Fruit fly (Drosophila melanogaster) whole organism, embryonic: Measurements from ENCODE around the gene Syp.

Experiments used
- Ada2b ChIP-seq: fragments of 200-800 bp; sonication (Bioruptor generic); IDR thresholded peaks from 2 replicates; pipeline ENCODE4 v1.3.6; 2022; ENCODE audit warnings: missing biosample characterization, missing genetic modification characterization
- Awh ChIP-seq: fragments of 200-800 bp; sonication (Bioruptor generic); IDR thresholded peaks from 2 replicates; pipeline ENCODE4, ENCODE4 v1.3.6; 2022; ENCODE audit warnings: missing biosample characterization, missing genetic modification characterization
- B-H2 ChIP-seq: fragments of 200-800 bp; sonication (Bioruptor generic); optimal IDR thresholded peaks from 2 replicates; lab custom pipeline; 2018; ENCODE audit warnings: missing biosample characterization, mild to moderate bottlenecking, missing genetic modification characterization
- CG11504 ChIP-seq: fragments of 200-800 bp; sonication (Bioruptor generic); optimal IDR thresholded peaks from 3 replicates; lab custom pipeline; 2019; ENCODE audit warnings: missing biosample characterization, mild to moderate bottlenecking, missing genetic modification characterization, moderate library complexity
- CG11695 ChIP-seq: fragments of 200-800 bp; sonication (Bioruptor generic); IDR thresholded peaks from 3 replicates; pipeline ENCODE4 v1.3.6; 2022; ENCODE audit warnings: missing biosample characterization, missing genetic modification characterization
- CG12236 ChIP-seq: fragments of 200-800 bp; sonication (Bioruptor generic); optimal IDR thresholded peaks from 2 replicates; lab custom pipeline; 2016; ENCODE audit warnings: missing biosample characterization, missing genetic modification characterization
- CG12391 ChIP-seq: fragments of 200-800 bp; sonication (Bioruptor generic); optimal IDR thresholded peaks from 3 replicates; lab custom pipeline; 2018; ENCODE audit warnings: missing biosample characterization, mild to moderate bottlenecking, missing genetic modification characterization, moderate library complexity
- CG12744 ChIP-seq: fragments of 200-800 bp; sonication (Bioruptor generic); optimal IDR thresholded peaks from 2 replicates; lab custom pipeline; 2016; ENCODE audit warnings: missing biosample characterization, missing genetic modification characterization
- CG13296 ChIP-seq: fragments of 200-800 bp; sonication (Bioruptor generic); optimal IDR thresholded peaks from 3 replicates; lab custom pipeline; 2018; ENCODE audit warnings: missing biosample characterization, mild to moderate bottlenecking, missing genetic modification characterization
- CG13424 ChIP-seq: fragments of 200-800 bp; sonication (Bioruptor generic); optimal IDR thresholded peaks from 2 replicates; lab custom pipeline; 2019; ENCODE audit warnings: missing biosample characterization, mild to moderate bottlenecking, missing genetic modification characterization, moderate library complexity
- CG13775 ChIP-seq: fragments of 200-800 bp; sonication (Bioruptor generic); optimal IDR thresholded peaks from 3 replicates; lab custom pipeline; 2017; ENCODE audit warnings: missing biosample characterization, mild to moderate bottlenecking, missing genetic modification characterization
- CG14441 ChIP-seq: fragments of 200-800 bp; sonication (Bioruptor generic); IDR thresholded peaks from 2 replicates; pipeline ENCODE4 v1.3.6; 2022; ENCODE audit warnings: missing biosample characterization, missing genetic modification characterization
- CG1602 ChIP-seq: fragments of 200-800 bp; sonication (Bioruptor generic); optimal IDR thresholded peaks from 3 replicates; lab custom pipeline; 2016; ENCODE audit warnings: missing biosample characterization, missing genetic modification characterization
- CG17361 ChIP-seq: fragments of 200-800 bp; sonication (Bioruptor generic); IDR thresholded peaks from 3 replicates; pipeline ENCODE4 v1.3.6; 2022; ENCODE audit warnings: missing biosample characterization, missing genetic modification characterization
- CG17385 ChIP-seq: fragments of 200-800 bp; sonication (Bioruptor generic); optimal IDR thresholded peaks from 3 replicates; lab custom pipeline; 2018; ENCODE audit warnings: missing biosample characterization, mild to moderate bottlenecking, missing genetic modification characterization
- CG18262 ChIP-seq: fragments of 200-800 bp; optimal IDR thresholded peaks from 3 replicates; lab custom pipeline; 2019; ENCODE audit warnings: missing biosample characterization, mild to moderate bottlenecking, missing genetic modification characterization, moderate library complexity
- CG1832 ChIP-seq: fragments of 200-800 bp; sonication (Bioruptor generic); optimal IDR thresholded peaks from 2 replicates; lab custom pipeline; 2017; ENCODE audit warnings: missing biosample characterization, mild to moderate bottlenecking, missing genetic modification characterization, inconsistent platforms
- CG18619 ChIP-seq: fragments of 200-800 bp; sonication (Bioruptor generic); optimal IDR thresholded peaks from 3 replicates; lab custom pipeline; 2017; ENCODE audit warnings: missing biosample characterization, mild to moderate bottlenecking, missing genetic modification characterization
- CG31441 ChIP-seq: fragments of 200-800 bp; sonication (Bioruptor generic); IDR thresholded peaks from 2 replicates; pipeline ENCODE4 v1.3.6; 2022; ENCODE audit warnings: missing biosample characterization, missing genetic modification characterization
- CG3281 ChIP-seq: fragments of 200-800 bp; sonication (Bioruptor generic); optimal IDR thresholded peaks from 3 replicates; lab custom pipeline; 2017; ENCODE audit warnings: missing biosample characterization, mild to moderate bottlenecking, missing genetic modification characterization
- CG34376 ChIP-seq: fragments of 200-800 bp; sonication (Bioruptor generic); optimal IDR thresholded peaks from 2 replicates; lab custom pipeline; 2018; ENCODE audit warnings: missing biosample characterization, mild to moderate bottlenecking, missing genetic modification characterization
- CG6254 ChIP-seq: fragments of 200-800 bp; sonication (Bioruptor generic); optimal IDR thresholded peaks from 3 replicates; lab custom pipeline; 2017; ENCODE audit warnings: mild to moderate bottlenecking, missing biosample characterization, missing genetic modification reagents, missing genetic modification characterization
- CG7271 ChIP-seq: fragments of 200-800 bp; sonication (Bioruptor generic); optimal IDR thresholded peaks from 2 replicates; lab custom pipeline; 2018; ENCODE audit warnings: missing biosample characterization, mild to moderate bottlenecking, missing genetic modification characterization, moderate library complexity
- CG7357 ChIP-seq: fragments of 200-800 bp; sonication (Bioruptor generic); IDR thresholded peaks from 3 replicates; pipeline ENCODE4 v1.3.6; 2022; ENCODE audit warnings: missing biosample characterization, missing genetic modification characterization
- CG9437 ChIP-seq: fragments of 200-800 bp; sonication (Bioruptor generic); optimal IDR thresholded peaks from 2 replicates; lab custom pipeline; 2018; ENCODE audit warnings: missing biosample characterization, mild to moderate bottlenecking, missing genetic modification characterization
- CG9932 ChIP-seq: fragments of 200-800 bp; sonication (Bioruptor generic); IDR thresholded peaks from 2 replicates; pipeline ENCODE4 v1.3.6; 2022; ENCODE audit warnings: missing biosample characterization, missing genetic modification characterization
- CoRest ChIP-seq: fragments of 200-800 bp; sonication (Bioruptor generic); optimal IDR thresholded peaks from 3 replicates; lab custom pipeline; 2018; ENCODE audit warnings: missing biosample characterization, mild to moderate bottlenecking, missing genetic modification characterization, moderate library complexity
- D19A ChIP-seq: fragments of 200-800 bp; optimal IDR thresholded peaks from 3 replicates; lab custom pipeline; 2019; ENCODE audit warnings: missing biosample characterization, mild to moderate bottlenecking, missing genetic modification characterization, moderate library complexity
- Drgx ChIP-seq: fragments of 200-800 bp; sonication (Bioruptor generic); IDR thresholded peaks from 2 replicates; pipeline ENCODE4 v1.3.6; 2022; ENCODE audit warnings: missing biosample characterization, missing genetic modification characterization
- HHEX ChIP-seq: fragments of 200-800 bp; sonication (Bioruptor generic); optimal IDR thresholded peaks from 3 replicates; lab custom pipeline; 2017; ENCODE audit warnings: missing biosample characterization, mild to moderate bottlenecking, missing genetic modification characterization, missing genetic modification reagents
- HmgZ ChIP-seq: fragments of 200-800 bp; sonication (Bioruptor generic); optimal IDR thresholded peaks from 2 replicates; lab custom pipeline; 2018; ENCODE audit warnings: missing biosample characterization, mild to moderate bottlenecking, missing genetic modification characterization
- Hmr ChIP-seq: fragments of 200-800 bp; sonication (Bioruptor generic); optimal IDR thresholded peaks from 3 replicates; lab custom pipeline; 2017; ENCODE audit warnings: mild to moderate bottlenecking, missing biosample characterization, missing genetic modification reagents, missing genetic modification characterization
- Med ChIP-seq: fragments of 200-800 bp; sonication (Bioruptor generic); peaks from one replicate; lab custom pipeline; 2016; ENCODE audit warnings: missing biosample characterization, missing genetic modification characterization, mild to moderate bottlenecking, inconsistent platforms, moderate library complexity
- Myb ChIP-seq: fragments of 200-800 bp; sonication (Bioruptor generic); optimal IDR thresholded peaks from 2 replicates; lab custom pipeline; 2016; ENCODE audit warnings: missing biosample characterization, missing genetic modification characterization
- NfI ChIP-seq: fragments of 200-800 bp; sonication (Bioruptor generic); optimal IDR thresholded peaks from 3 replicates; lab custom pipeline; 2018; ENCODE audit warnings: missing biosample characterization, mild to moderate bottlenecking, missing genetic modification characterization, moderate library complexity
- Oli ChIP-seq: fragments of 200-800 bp; sonication (Bioruptor generic); optimal IDR thresholded peaks from 2 replicates; lab custom pipeline; 2018; ENCODE audit warnings: missing biosample characterization, mild to moderate bottlenecking, missing genetic modification characterization, moderate library complexity
- PHDP ChIP-seq: fragments of 200-800 bp; sonication (Bioruptor generic); optimal IDR thresholded peaks from 3 replicates; lab custom pipeline; 2018; ENCODE audit warnings: missing biosample characterization, mild to moderate bottlenecking, missing genetic modification characterization, moderate library complexity
- Usf ChIP-seq: fragments of 200-800 bp; sonication (Bioruptor generic); optimal IDR thresholded peaks from 2 replicates; lab custom pipeline; 2017; ENCODE audit warnings: missing genotype, missing biosample characterization, missing genetic modification characterization
- Xrp1 ChIP-seq: fragments of 200-800 bp; sonication (Bioruptor generic); IDR thresholded peaks from 2 replicates; pipeline ENCODE4 v1.3.6; 2022; ENCODE audit warnings: missing biosample characterization, missing genetic modification characterization
- danr ChIP-seq: fragments of 200-800 bp; sonication (Bioruptor generic); IDR thresholded peaks from 2 replicates; pipeline ENCODE4 v1.3.6; 2022; ENCODE audit warnings: missing biosample characterization, missing genetic modification characterization
- ems ChIP-seq: fragments of 200-800 bp; sonication (Bioruptor generic); optimal IDR thresholded peaks from 3 replicates; lab custom pipeline; 2016; ENCODE audit warnings: missing biosample characterization, missing genetic modification characterization
- eyg ChIP-seq: fragments of 200-800 bp; sonication (Bioruptor generic); optimal IDR thresholded peaks from 3 replicates; lab custom pipeline; 2016; ENCODE audit warnings: missing biosample characterization, missing genetic modification characterization
- gce ChIP-seq: fragments of 200-800 bp; sonication (Bioruptor generic); IDR thresholded peaks from 3 replicates; pipeline ENCODE4 v1.3.6; 2022; ENCODE audit warnings: missing biosample characterization, missing genetic modification characterization
- knrl ChIP-seq: fragments of 200-800 bp; sonication (Bioruptor generic); IDR thresholded peaks from 3 replicates; pipeline ENCODE4 v1.3.6; 2022; ENCODE audit warnings: missing biosample characterization, missing genetic modification characterization; ENCODE audit not compliant: partially characterized antibody
- peb ChIP-seq: fragments of 200-800 bp; sonication (Bioruptor generic); IDR thresholded peaks from 2 replicates; pipeline ENCODE4 v1.3.6; 2022; ENCODE audit warnings: missing biosample characterization, missing genetic modification characterization
- pzg ChIP-seq: fragments of 200-800 bp; sonication (Bioruptor generic); optimal IDR thresholded peaks from 3 replicates; lab custom pipeline; 2018; ENCODE audit warnings: missing biosample characterization, mild to moderate bottlenecking, missing genetic modification characterization, moderate library complexity
- row ChIP-seq: fragments of 200-800 bp; sonication (Bioruptor generic); IDR thresholded peaks from 3 replicates; pipeline ENCODE4 v1.3.6; 2022; ENCODE audit warnings: missing biosample characterization, missing genetic modification characterization
- sens ChIP-seq: fragments of 200-800 bp; sonication (Bioruptor generic); peaks from one replicate; lab custom pipeline; 2016; ENCODE audit warnings: missing biosample characterization, missing genetic modification characterization

Syp gene

DNA sequence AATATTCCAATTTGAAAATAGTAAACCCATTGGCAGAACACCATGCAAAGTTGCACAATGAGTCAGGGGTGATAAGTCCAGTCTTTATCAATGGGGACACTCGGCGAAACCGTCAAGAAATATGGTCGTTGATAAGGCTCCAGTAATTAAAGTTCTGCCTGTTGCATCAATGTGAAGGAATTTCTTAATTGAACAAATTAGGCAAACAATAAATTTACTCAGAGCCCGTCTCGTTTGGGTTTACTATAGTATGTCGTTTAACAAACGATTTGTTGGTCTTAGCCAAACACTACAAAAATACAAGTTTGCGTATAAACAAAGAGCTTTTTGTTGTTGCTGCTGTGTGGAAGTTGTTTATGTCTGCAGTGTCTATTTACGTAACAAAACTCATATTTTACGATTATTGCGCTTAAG lies 78.2 kb downstream of the Syp start (continued):
- TF ChIP-seq eyg (GFP tag; lab: Kevin White, UChicago) (no peak), HmgZ (tag; lab: Kevin White, UChicago) (peak; percentile 55), B-H2 (no peak), CG9932 (GFP tag; lab: Robert Waterston, UW) (no peak), CG7271 (tag; lab: Kevin White, UChicago) (peak; percentile 29), CG1602 (GFP tag; lab: Kevin White, UChicago) (no peak), danr (GFP tag; lab: Robert Waterston, UW) (no peak)

DNA sequence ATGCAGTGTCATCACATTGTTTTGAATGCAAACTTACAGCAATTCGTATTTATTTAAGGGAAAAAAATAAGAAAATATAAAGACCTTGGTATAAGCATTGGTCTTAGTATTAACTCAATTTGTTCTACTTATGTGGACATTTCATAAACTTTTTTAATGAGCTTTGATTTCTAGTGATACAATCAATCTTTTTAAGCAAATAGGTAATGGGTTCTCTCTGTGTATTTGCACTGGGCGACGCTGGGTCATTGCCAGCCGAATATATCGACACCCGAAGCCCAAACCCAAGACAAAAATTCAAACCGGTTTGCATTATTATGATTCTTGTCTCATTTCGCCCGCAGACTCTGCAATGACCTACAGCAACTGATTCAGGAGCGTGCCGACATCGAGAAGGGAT lies 79.0 kb downstream of the Syp start:
- TF ChIP-seq CG17385, result no peak
- TF ChIP-seq CG34376 (GFP tag; lab: Kevin White, UChicago), result no peak
- TF ChIP-seq CG12236 (GFP tag; lab: Kevin White, UChicago), result no peak
- no peak for TF ChIP-seq Xrp1
- no peak for TF ChIP-seq peb (GFP tag; lab: Robert Waterston, UW)
- TF ChIP-seq CG12744 (GFP tag; lab: Kevin White, UChicago), result no peak
- TF ChIP-seq CG7357, result no peak
- peak; percentile 27 for TF ChIP-seq sens
- TF ChIP-seq Awh (GFP tag; lab: Robert Waterston, UW), result 0 out of 2 replicates have a peak, but pooled peaks have one; percentile 12
- no peak for TF ChIP-seq CG1832
- TF ChIP-seq row (GFP tag; lab: Robert Waterston, UW), result 0 out of 3 replicates have a peak, but pooled peaks have one; percentile 11
- TF ChIP-seq CG6254 (GFP tag; lab: Kevin White, UChicago), result no peak
- TF ChIP-seq Drgx (GFP tag; lab: Robert Waterston, UW), result 0 out of 2 replicates have a peak, but pooled peaks have one; percentile 8
- peak; percentile 11; the same call in 1 of the 3 replicates for TF ChIP-seq CG11695 (GFP tag; lab: Robert Waterston, UW)

DNA sequence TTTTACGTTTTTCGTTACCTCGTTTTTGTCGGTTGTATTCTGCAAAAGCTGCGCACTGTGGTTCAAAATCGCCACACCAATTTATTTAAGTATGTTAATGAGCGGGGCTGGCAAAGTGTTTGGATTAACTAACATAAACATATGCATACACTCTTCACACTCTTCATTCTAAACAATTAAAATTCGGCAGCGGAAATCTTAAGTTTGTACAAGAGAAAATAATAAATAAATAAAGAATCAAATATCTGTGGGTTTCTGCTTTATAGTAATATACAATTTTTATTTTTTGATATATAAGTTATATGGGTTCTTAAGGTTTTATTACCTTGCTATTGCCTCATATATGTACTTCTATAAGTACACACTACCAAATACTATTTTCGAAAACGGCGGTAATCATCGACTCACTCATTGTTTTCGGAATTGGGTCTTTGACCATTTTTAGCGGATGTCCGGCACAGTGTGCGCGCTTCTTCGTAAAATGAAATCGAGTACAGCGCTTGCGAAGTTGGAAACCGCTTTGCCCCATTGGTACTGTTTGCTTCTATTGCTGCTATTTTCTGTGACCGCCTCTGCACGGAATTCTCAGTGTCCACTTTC lies 79.8 kb downstream of the Syp start:
- TF ChIP-seq Usf (GFP tag; lab: Kevin White, UChicago), result no peak
- peak; percentile 11 for TF ChIP-seq CG18262 (tag; lab: Kevin White, UChicago)
- no peak for TF ChIP-seq Ada2b
- peak; percentile 11 for TF ChIP-seq CG13775 (GFP tag; lab: Kevin White, UChicago)
- TF ChIP-seq CG11504, result peak; percentile 38
- TF ChIP-seq CG18619 (GFP tag; lab: Kevin White, UChicago), result peak; percentile 28
- no peak for TF ChIP-seq knrl
- TF ChIP-seq gce (GFP tag; lab: Robert Waterston, UW), result no peak
- peak; percentile 38 for TF ChIP-seq Oli (tag; lab: Kevin White, UChicago)
- peak; percentile 3 for TF ChIP-seq CG3281 (GFP tag; lab: Kevin White, UChicago)
- peak; percentile 7 for TF ChIP-seq Hmr (GFP tag; lab: Kevin White, UChicago)
- peak; percentile 37 for TF ChIP-seq CG9437
- peak; percentile 24 for TF ChIP-seq NfI (GFP tag; lab: Kevin White, UChicago)
- peak; percentile 35 for TF ChIP-seq Med (GFP tag; lab: Kevin White, UChicago)
- TF ChIP-seq PHDP (tag; lab: Kevin White, UChicago), result peak; percentile 15
- peak; percentile 18 for TF ChIP-seq CG13424 (tag; lab: Kevin White, UChicago)
- TF ChIP-seq D19A (tag; lab: Kevin White, UChicago), result peak; percentile 10
- TF ChIP-seq pzg (GFP tag; lab: Kevin White, UChicago), result no peak
- TF ChIP-seq CG17361, result 0 out of 3 replicates have a peak, but pooled peaks have one; percentile 18
- 0 out of 2 replicates have a peak, but pooled peaks have one; percentile 24 for TF ChIP-seq CG31441 (GFP tag; lab: Robert Waterston, UW)
- TF ChIP-seq ems (GFP tag; lab: Kevin White, UChicago), result no peak
- no peak for TF ChIP-seq Myb (GFP tag; lab: Kevin White, UChicago)
- TF ChIP-seq CG14441 (GFP tag; lab: Robert Waterston, UW), result peak; percentile 11; the same call in 1 of the 2 replicates
- peak; percentile 7 for TF ChIP-seq CG17385
- TF ChIP-seq CG12391 (tag; lab: Kevin White, UChicago), result peak; percentile 19
- peak; percentile 22 for TF ChIP-seq HHEX (GFP tag; lab: Kevin White, UChicago)
- peak; percentile 5 for TF ChIP-seq CG13296
- peak; percentile 33 for TF ChIP-seq CoRest (tag; lab: Kevin White, UChicago)
